Worm (Caenorhabditis elegans) whole organism, late embryonic: ENCODE results near the gene T20D4.3.

ENCODE experiments used
- C38D4.7 ChIP-seq: fragments of 200-800 bp; sonication (Bioruptor generic); optimal IDR thresholded peaks from 2 replicates; lab custom pipeline; 2018; ENCODE audit warnings: mild to moderate bottlenecking, missing genetic modification characterization, moderate library complexity, missing compliant biosample characterization
- Y22D7AL.16 ChIP-seq: sonication (generic microtip); optimal IDR thresholded peaks from 2 replicates; lab custom pipeline; 2016; ENCODE audit warnings: missing genetic modification characterization, missing compliant biosample characterization
- ahr-1 ChIP-seq: sonication (generic microtip); optimal IDR thresholded peaks from 2 replicates; lab custom pipeline; 2016; ENCODE audit warnings: missing genetic modification characterization, missing compliant biosample characterization
- ceh-18 ChIP-seq: sonication (generic microtip); optimal IDR thresholded peaks from 2 replicates; lab custom pipeline; 2016; ENCODE audit warnings: missing genetic modification characterization, missing compliant biosample characterization
- ceh-19 ChIP-seq: fragments of 200-800 bp; sonication (Bioruptor generic); optimal IDR thresholded peaks from 2 replicates; lab custom pipeline; 2018; ENCODE audit warnings: mild to moderate bottlenecking, missing genetic modification characterization, missing compliant biosample characterization
- ceh-22 ChIP-seq: sonication (generic microtip); optimal IDR thresholded peaks from 2 replicates; lab custom pipeline; 2017; ENCODE audit warnings: missing biosample characterization, missing genetic modification characterization
- ceh-30 ChIP-seq: fragments of 150-350 bp; optimal IDR thresholded peaks from 2 replicates; lab custom pipeline; 2014; ENCODE audit warnings: missing biosample characterization, missing genetic modification characterization
- ceh-31 ChIP-seq: sonication (generic microtip); optimal IDR thresholded peaks from 2 replicates; lab custom pipeline; 2016; ENCODE audit warnings: missing genetic modification characterization, missing compliant biosample characterization
- ceh-34 ChIP-seq: sonication (generic microtip); optimal IDR thresholded peaks from 2 replicates; lab custom pipeline; 2016; ENCODE audit warnings: mild to moderate bottlenecking, missing genetic modification characterization, missing compliant biosample characterization
- ceh-45 ChIP-seq: fragments of 200-800 bp; sonication (Bioruptor generic); IDR thresholded peaks from 2 replicates; pipeline ENCODE4 v1.3.6; 2022; ENCODE audit warnings: missing genetic modification reagents, missing genetic modification characterization, missing compliant biosample characterization
- ceh-48 ChIP-seq: sonication (generic microtip); optimal IDR thresholded peaks from 2 replicates; lab custom pipeline; 2016; ENCODE audit warnings: missing genetic modification characterization, inconsistent platforms, missing compliant biosample characterization
- ceh-6 ChIP-seq: fragments of 200-800 bp; sonication (Bioruptor generic); optimal IDR thresholded peaks from 2 replicates; lab custom pipeline; 2018; ENCODE audit warnings: mild to moderate bottlenecking, missing genetic modification characterization, missing compliant biosample characterization
- ceh-9 ChIP-seq: sonication (generic microtip); optimal IDR thresholded peaks from 2 replicates; lab custom pipeline; 2016; ENCODE audit warnings: mild to moderate bottlenecking, missing genetic modification characterization, inconsistent platforms, missing compliant biosample characterization
- che-1 ChIP-seq: sonication (generic microtip); optimal IDR thresholded peaks from 2 replicates; lab custom pipeline; 2016; ENCODE audit warnings: mild to moderate bottlenecking, missing genetic modification characterization, missing compliant biosample characterization
- dmd-4 ChIP-seq: sonication (generic microtip); optimal IDR thresholded peaks from 2 replicates; lab custom pipeline; 2016; ENCODE audit warnings: borderline replicate concordance, missing genetic modification characterization, missing compliant biosample characterization
- dve-1 ChIP-seq: sonication (generic microtip); optimal IDR thresholded peaks from 2 replicates; lab custom pipeline; 2017; ENCODE audit warnings: antibody characterized with exemption, mild to moderate bottlenecking, missing genetic modification characterization, missing compliant biosample characterization
- elt-2 ChIP-seq: sonication (generic microtip); optimal IDR thresholded peaks from 2 replicates; lab custom pipeline; 2016; ENCODE audit warnings: missing genetic modification reagents, missing genetic modification characterization, missing compliant biosample characterization
- elt-4 ChIP-seq: sonication (generic microtip); optimal IDR thresholded peaks from 2 replicates; lab custom pipeline; 2016; ENCODE audit warnings: missing genetic modification characterization, missing compliant biosample characterization
- ets-4 ChIP-seq: sonication (generic microtip); optimal IDR thresholded peaks from 2 replicates; lab custom pipeline; 2016; ENCODE audit warnings: missing genetic modification characterization, missing compliant biosample characterization
- fax-1 ChIP-seq: sonication (generic microtip); optimal IDR thresholded peaks from 2 replicates; lab custom pipeline; 2016; ENCODE audit warnings: missing genotype, missing genetic modification characterization, missing compliant biosample characterization
- fkh-6 ChIP-seq: sonication (generic microtip); optimal IDR thresholded peaks from 2 replicates; lab custom pipeline; 2016; ENCODE audit warnings: missing genetic modification characterization, missing compliant biosample characterization
- hlh-15 ChIP-seq: sonication (generic microtip); optimal IDR thresholded peaks from 2 replicates; lab custom pipeline; 2016; ENCODE audit warnings: missing genetic modification characterization, missing compliant biosample characterization
- lin-11 ChIP-seq: fragments of 200-800 bp; sonication (Bioruptor generic); optimal IDR thresholded peaks from 2 replicates; lab custom pipeline; 2018; ENCODE audit warnings: mild to moderate bottlenecking, missing genetic modification characterization, missing compliant biosample characterization
- nhr-11 ChIP-seq: fragments of 150-350 bp; optimal IDR thresholded peaks from 2 replicates; lab custom pipeline; 2014; ENCODE audit warnings: missing biosample characterization, missing genetic modification characterization
- nhr-232 ChIP-seq: sonication (generic microtip); optimal IDR thresholded peaks from 2 replicates; lab custom pipeline; 2016; ENCODE audit warnings: missing genetic modification characterization, missing compliant biosample characterization
- npax-4 ChIP-seq: sonication (generic microtip); optimal IDR thresholded peaks from 2 replicates; lab custom pipeline; 2016; ENCODE audit warnings: missing genetic modification characterization, missing compliant biosample characterization
- pat-9 ChIP-seq: fragments of 200-800 bp; sonication (Bioruptor generic); optimal IDR thresholded peaks from 2 replicates; lab custom pipeline; 2018; ENCODE audit warnings: mild to moderate bottlenecking, missing genetic modification characterization, moderate library complexity, missing compliant biosample characterization
- pax-1 ChIP-seq: fragments of 150-350 bp; optimal IDR thresholded peaks from 2 replicates; lab custom pipeline; 2014; ENCODE audit warnings: missing biosample characterization, missing genetic modification characterization
- pha-4 ChIP-seq: fragments of 150-350 bp; optimal IDR thresholded peaks from 2 replicates; lab custom pipeline; 2018; ENCODE audit warnings: missing biosample characterization, missing genetic modification reagents, missing genetic modification characterization
- pqm-1 ChIP-seq: sonication (generic microtip); optimal IDR thresholded peaks from 2 replicates; lab custom pipeline; 2016; ENCODE audit warnings: missing genetic modification characterization, missing compliant biosample characterization
- pros-1 ChIP-seq: fragments of 150-350 bp; optimal IDR thresholded peaks from 2 replicates; lab custom pipeline; 2014; ENCODE audit warnings: missing biosample characterization, missing genetic modification reagents, missing genetic modification characterization
- ref-2 ChIP-seq: sonication (generic microtip); optimal IDR thresholded peaks from 2 replicates; lab custom pipeline; 2016; ENCODE audit warnings: missing genetic modification characterization, missing compliant biosample characterization
- rnt-1 ChIP-seq: sonication (generic microtip); optimal IDR thresholded peaks from 2 replicates; lab custom pipeline; 2016; ENCODE audit warnings: missing genetic modification characterization, missing compliant biosample characterization
- sdc-2 ChIP-seq: sonication (generic microtip); optimal IDR thresholded peaks from 2 replicates; lab custom pipeline; 2016; ENCODE audit warnings: missing genotype, missing genetic modification characterization, missing compliant biosample characterization
- sox-2 ChIP-seq: fragments of 200-800 bp; sonication (Bioruptor generic); IDR thresholded peaks from 2 replicates; pipeline ENCODE4 v1.3.6; 2022; ENCODE audit warnings: missing genetic modification reagents, missing genetic modification characterization, missing compliant biosample characterization
- tbx-2 ChIP-seq: sonication (generic microtip); optimal IDR thresholded peaks from 2 replicates; lab custom pipeline; 2016; ENCODE audit warnings: missing genetic modification characterization, missing compliant biosample characterization
- tbx-7 ChIP-seq: sonication (generic microtip); optimal IDR thresholded peaks from 2 replicates; lab custom pipeline; 2016; ENCODE audit warnings: missing genotype, missing genetic modification characterization, missing compliant biosample characterization
- unc-3 ChIP-seq, 2 experiments: fragments of 200-800 bp in 1 of 2; sonication (Bioruptor generic) in 1 of 2; sonication (generic microtip) in 1 of 2; conservative IDR thresholded peaks in 1 of 2; optimal IDR thresholded peaks in 1 of 2; 2 replicates each; pipeline versions ENCODE4 v1.3.6 to Lab custom; 2016 to 2022; ENCODE audit warnings: missing compliant biosample characterization in 2 of 2, missing genetic modification characterization in 2 of 2, missing genetic modification reagents in 1 of 2
- unc-42 ChIP-seq: sonication (generic microtip); optimal IDR thresholded peaks from 2 replicates; lab custom pipeline; 2016; ENCODE audit warnings: missing genotype, missing genetic modification characterization, missing compliant biosample characterization
- unc-55 ChIP-seq: sonication (generic microtip); optimal IDR thresholded peaks from 2 replicates; lab custom pipeline; 2017; ENCODE audit warnings: missing biosample characterization, missing genetic modification reagents, missing genetic modification characterization
- ztf-16 ChIP-seq: sonication (generic microtip); optimal IDR thresholded peaks from 2 replicates; lab custom pipeline; 2017; ENCODE audit warnings: missing genetic modification characterization, missing compliant biosample characterization

The T20D4.3 gene

ce11 chrV:3445090-3445832 lies 27.2 kb downstream of the T20D4.3 start:
- peak; percentile 2 for TF ChIP-seq ceh-19 (GFP tag; lab: Kevin White, UChicago)
- TF ChIP-seq tbx-2 (tag; lab: Kevin White, UChicago): peak; percentile 37
- TF ChIP-seq npax-4 (tag; lab: Kevin White, UChicago): no peak
- TF ChIP-seq ceh-34 (tag; lab: Kevin White, UChicago): peak; percentile 92
- TF ChIP-seq ref-2 (tag; lab: Kevin White, UChicago): peak; percentile 23
- TF ChIP-seq ceh-45 (GFP tag; lab: Robert Waterston, UW): no peak
- TF ChIP-seq, all 69 proteins: peak for 4

ce11 chrV:3449810-3450209 lies 31.8 kb downstream of the T20D4.3 start:
- TF ChIP-seq pros-1 (no peak), ceh-18 (no peak), tbx-2 (tag; lab: Kevin White, UChicago) (peak; percentile 8), ceh-22 (no peak), che-1 (no peak)

- TF ChIP-seq tbx-7 (tag; lab: Kevin White, UChicago): no peak
- peak; percentile 72 for TF ChIP-seq ref-2 (tag; lab: Kevin White, UChicago)
- TF ChIP-seq, all 69 proteins: peak for 1
Measured at ce11 chrV:3450351-3450750, 32.3 kb downstream of the T20D4.3 start.

- TF ChIP-seq sdc-2 (no peak), unc-42 (tag; lab: Kevin White, UChicago) (peak; percentile 65)
Measured at ce11 chrV:3451646-3452045, 33.6 kb downstream of the T20D4.3 start.

ce11 chrV:3452489-3452888 lies 34.5 kb downstream of the T20D4.3 start:
- TF ChIP-seq unc-42 (tag; lab: Kevin White, UChicago) (peak; percentile 89), dmd-4 (tag; lab: Kevin White, UChicago) (no peak)

ce11 chrV:3454620-3455019 lies 36.6 kb downstream of the T20D4.3 start:
- TF ChIP-seq ceh-31 (no peak), pha-4 (no peak), lin-11 (tag; lab: Kevin White, UChicago) (no peak), unc-3 (GFP tag; conservative IDR thresholded peaks at IDR 0.05; lab: Robert Waterston, UW) (no peak), unc-3 (tag; optimal IDR thresholded peaks at IDR 0.05; lab: Kevin White, UChicago) (no peak), Y22D7AL.16 (tag; lab: Kevin White, UChicago) (no peak), C38D4.7 (no peak), unc-42 (tag; lab: Kevin White, UChicago) (peak; percentile 82), nhr-11 (tag; lab: Kevin White, UChicago) (no peak), npax-4 (tag; lab: Kevin White, UChicago) (no peak), rnt-1 (tag; lab: Kevin White, UChicago) (peak; percentile 9), hlh-15 (tag; lab: Kevin White, UChicago) (no peak), ceh-18 (no peak), elt-2 (tag; lab: Kevin White, UChicago) (no peak), dmd-4 (tag; lab: Kevin White, UChicago) (no peak), ets-4 (no peak), ceh-9 (no peak), fax-1 (tag; lab: Kevin White, UChicago) (no peak), sox-2 (GFP tag; lab: Robert Waterston, UW) (no peak), pqm-1 (tag; lab: Kevin White, UChicago) (no peak), unc-55 (GFP tag; lab: Kevin White, UChicago) (peak; percentile 38), ztf-16 (tag; lab: Kevin White, UChicago) (no peak), elt-4 (no peak), ceh-30 (tag; lab: Kevin White, UChicago) (no peak), ref-2 (tag; lab: Kevin White, UChicago) (peak; percentile 28), ahr-1 (tag; lab: Kevin White, UChicago) (no peak), pat-9 (tag; lab: Kevin White, UChicago) (no peak), nhr-232 (no peak), che-1 (no peak), ceh-6 (GFP tag; lab: Kevin White, UChicago) (no peak), fkh-6 (tag; lab: Kevin White, UChicago) (no peak), ceh-22 (no peak), pax-1 (tag; lab: Kevin White, UChicago) (no peak), dve-1 (no peak), ceh-48 (tag; lab: Kevin White, UChicago) (no peak)
